Worm (Caenorhabditis elegans) whole organism, L4 larva: ENCODE results near the gene F47B8.14.

Source experiments
- Y105C5A.15 ChIP-seq: fragments of 200-800 bp; sonication (Bioruptor generic); IDR thresholded peaks from 2 replicates; pipeline ENCODE4 v1.3.6; 2022; ENCODE audit warnings: missing genetic modification characterization, missing compliant biosample characterization
- Y5F2A.4 ChIP-seq: fragments of 200-800 bp; sonication (Bioruptor generic); optimal IDR thresholded peaks from 2 replicates; lab custom pipeline; 2018; ENCODE audit warnings: mild to moderate bottlenecking, missing genetic modification characterization, missing compliant biosample characterization
- Y75B8A.6 ChIP-seq: fragments of 200-800 bp; sonication (Bioruptor generic); IDR thresholded peaks from 2 replicates; pipeline ENCODE4 v1.3.6; 2022; ENCODE audit warnings: missing genetic modification reagents, missing genetic modification characterization, missing compliant biosample characterization
- ZK337.2 ChIP-seq: fragments of 200-800 bp; sonication (Bioruptor generic); IDR thresholded peaks from 2 replicates; pipeline ENCODE4 v1.3.6; 2022; ENCODE audit warnings: missing genetic modification reagents, missing genetic modification characterization, missing compliant biosample characterization
- ZK546.5 ChIP-seq, 2 experiments: sonication (generic microtip); optimal IDR thresholded peaks; 2 replicates each; lab custom pipeline; 2017; ENCODE audit warnings: missing biosample characterization in 2 of 2, missing genetic modification characterization in 2 of 2
- aha-1 ChIP-seq: fragments of 150-350 bp; peaks from one replicate; lab custom pipeline; 2014; ENCODE audit warnings: missing biosample characterization, missing genetic modification characterization
- ceh-20 ChIP-seq: fragments of 200-800 bp; sonication (Bioruptor generic); IDR thresholded peaks from 2 replicates; pipeline ENCODE4 v1.3.6; 2022; ENCODE audit warnings: missing genetic modification reagents, missing genetic modification characterization, missing compliant biosample characterization
- ceh-44 ChIP-seq: fragments of 200-800 bp; sonication (Bioruptor generic); IDR thresholded peaks from 2 replicates; pipeline ENCODE4 v1.3.6; 2022; ENCODE audit warnings: missing genetic modification reagents, missing genetic modification characterization, missing compliant biosample characterization
- ces-1 ChIP-seq: fragments of 150-350 bp; sonication (generic microtip); optimal IDR thresholded peaks from 4 replicates; lab custom pipeline; 2014; ENCODE audit warnings: missing biosample characterization, missing genetic modification reagents, missing genetic modification characterization
- ctbp-1 ChIP-seq: fragments of 200-800 bp; sonication (Bioruptor generic); IDR thresholded peaks from 2 replicates; pipeline ENCODE4 v1.3.6; 2022; ENCODE audit warnings: missing genetic modification reagents, missing genetic modification characterization, missing compliant biosample characterization
- daf-16 ChIP-seq, 3 experiments: sonication (generic microtip); optimal IDR thresholded peaks; 2 replicates each; lab custom pipeline; 2016 to 2017; ENCODE audit warnings: missing genetic modification characterization in 3 of 3, missing genetic modification reagents in 3 of 3, mild to moderate bottlenecking in 2 of 3, missing compliant biosample characterization in 2 of 3, missing biosample characterization in 1 of 3, moderate library complexity in 1 of 3
- daf-19 ChIP-seq: fragments of 200-800 bp; sonication (Bioruptor generic); conservative IDR thresholded peaks from 2 replicates; pipeline ENCODE4 v1.3.6; 2022; ENCODE audit warnings: missing genetic modification characterization, missing compliant biosample characterization
- daf-8 ChIP-seq: fragments of 200-800 bp; sonication (Bioruptor generic); IDR thresholded peaks from 2 replicates; pipeline ENCODE4 v1.3.6; 2022; ENCODE audit warnings: missing genetic modification characterization, missing compliant biosample characterization
- dmd-6 ChIP-seq: fragments of 200-800 bp; sonication (Bioruptor generic); IDR thresholded peaks from 2 replicates; pipeline ENCODE4 v1.3.6; 2022; ENCODE audit warnings: missing genetic modification reagents, missing genetic modification characterization, missing compliant biosample characterization
- dmd-8 ChIP-seq: fragments of 200-800 bp; sonication (Bioruptor generic); IDR thresholded peaks from 2 replicates; pipeline ENCODE4 v1.3.6; 2022; ENCODE audit warnings: missing genetic modification characterization, missing compliant biosample characterization
- dpl-1 ChIP-seq: fragments of 150-350 bp; optimal IDR thresholded peaks from 2 replicates; lab custom pipeline; 2014; ENCODE audit warnings: missing biosample characterization, missing genetic modification reagents, missing genetic modification characterization
- fkh-10 ChIP-seq: fragments of 150-350 bp; optimal IDR thresholded peaks from 2 replicates; lab custom pipeline; 2014; ENCODE audit warnings: missing biosample characterization, missing genetic modification reagents, missing genetic modification characterization
- hif-1 ChIP-seq, 2 experiments: sonication (generic microtip); optimal IDR thresholded peaks; 2 replicates each; lab custom pipeline; 2016 to 2017; ENCODE audit warnings: missing compliant biosample characterization in 2 of 2, missing genetic modification characterization in 2 of 2, missing genetic modification reagents in 2 of 2, missing genotype in 2 of 2, mild to moderate bottlenecking in 1 of 2
- jun-1 ChIP-seq: fragments of 150-350 bp; optimal IDR thresholded peaks from 2 replicates; lab custom pipeline; 2014; ENCODE audit warnings: missing biosample characterization, missing genetic modification reagents, missing genetic modification characterization
- lin-1 ChIP-seq: fragments of 200-800 bp; sonication (Bioruptor generic); IDR thresholded peaks from 2 replicates; pipeline ENCODE4 v1.3.6; 2022; ENCODE audit warnings: missing genetic modification reagents, missing genetic modification characterization, missing compliant biosample characterization
- lin-15B ChIP-seq: fragments of 150-350 bp; sonication (generic microtip); optimal IDR thresholded peaks from 3 replicates; lab custom pipeline; 2014; ENCODE audit warnings: missing biosample characterization, missing genetic modification characterization
- lin-39 ChIP-seq: fragments of 150-350 bp; optimal IDR thresholded peaks from 2 replicates; lab custom pipeline; 2014; ENCODE audit warnings: missing biosample characterization, missing genetic modification reagents, missing genetic modification characterization
- lir-3 ChIP-seq: sonication (generic microtip); optimal IDR thresholded peaks from 2 replicates; lab custom pipeline; 2016; ENCODE audit warnings: mild to moderate bottlenecking, missing genetic modification characterization, missing compliant biosample characterization
- mes-2 ChIP-seq: sonication (generic microtip); optimal IDR thresholded peaks from 2 replicates; lab custom pipeline; 2016; ENCODE audit warnings: missing genotype, mild to moderate bottlenecking, missing genetic modification characterization, missing compliant biosample characterization; ENCODE audit not compliant: poor library complexity, severe bottlenecking
- mxl-2 ChIP-seq: fragments of 200-800 bp; sonication (Bioruptor generic); conservative IDR thresholded peaks from 2 replicates; pipeline ENCODE4 v1.3.6; 2022; ENCODE audit warnings: missing genetic modification reagents, missing genetic modification characterization, missing compliant biosample characterization
- nhr-10 ChIP-seq: fragments of 150-350 bp; optimal IDR thresholded peaks from 2 replicates; lab custom pipeline; 2014; ENCODE audit warnings: missing biosample characterization, missing genetic modification characterization
- nhr-111 ChIP-seq: fragments of 200-800 bp; sonication (Bioruptor generic); optimal IDR thresholded peaks from 2 replicates; lab custom pipeline; 2018; ENCODE audit warnings: mild to moderate bottlenecking, missing genetic modification characterization, missing compliant biosample characterization
- nhr-237 ChIP-seq: sonication (generic microtip); optimal IDR thresholded peaks from 2 replicates; lab custom pipeline; 2017; ENCODE audit warnings: missing biosample characterization, missing genetic modification characterization
- nhr-25 ChIP-seq: sonication (generic microtip); optimal IDR thresholded peaks from 2 replicates; lab custom pipeline; 2017; ENCODE audit warnings: missing genetic modification characterization, mild to moderate bottlenecking, missing compliant biosample characterization, antibody characterized with exemption, moderate library complexity, borderline replicate concordance; ENCODE audit not compliant: insufficient read depth
- nhr-42 ChIP-seq: fragments of 200-800 bp; sonication (Bioruptor generic); IDR thresholded peaks from 2 replicates; pipeline ENCODE4 v1.3.6; 2022; ENCODE audit warnings: missing genetic modification characterization, missing compliant biosample characterization
- nhr-76 ChIP-seq: fragments of 150-350 bp; optimal IDR thresholded peaks from 2 replicates; lab custom pipeline; 2014; ENCODE audit warnings: missing biosample characterization, missing genetic modification characterization
- pha-4 ChIP-seq, 2 experiments: fragments of 150-350 bp in 1 of 2; fragments of 200-800 bp in 1 of 2; sonication (Bioruptor generic) in 1 of 2; IDR thresholded peaks in 1 of 2; optimal IDR thresholded peaks in 1 of 2; 2 replicates each; pipeline versions ENCODE4 v1.3.6 to Lab custom; 2014 to 2022; ENCODE audit warnings: missing genetic modification characterization in 2 of 2, missing genetic modification reagents in 2 of 2, missing biosample characterization in 1 of 2, missing compliant biosample characterization in 1 of 2
- pqm-1 ChIP-seq: sonication (generic microtip); optimal IDR thresholded peaks from 2 replicates; lab custom pipeline; 2017; ENCODE audit warnings: missing biosample characterization, missing genetic modification characterization
- saeg-2 ChIP-seq: fragments of 200-800 bp; sonication (Bioruptor generic); IDR thresholded peaks from 2 replicates; pipeline ENCODE4 v1.3.6; 2022; ENCODE audit warnings: missing genetic modification reagents, missing genetic modification characterization, missing compliant biosample characterization
- skn-1 ChIP-seq: fragments of 150-350 bp; optimal IDR thresholded peaks from 2 replicates; lab custom pipeline; 2014; ENCODE audit warnings: missing biosample characterization, missing genetic modification characterization
- snpc-1.2 ChIP-seq: fragments of 200-800 bp; sonication (Bioruptor generic); IDR thresholded peaks from 2 replicates; pipeline ENCODE4 v1.3.6; 2022; ENCODE audit warnings: missing genetic modification reagents, missing genetic modification characterization, missing compliant biosample characterization
- tra-1 ChIP-seq: fragments of 200-800 bp; sonication (Bioruptor generic); IDR thresholded peaks from 2 replicates; pipeline ENCODE4 v1.3.6; 2022; ENCODE audit warnings: missing genetic modification reagents, missing genetic modification characterization, missing compliant biosample characterization
- unc-130 ChIP-seq: sonication (generic microtip); optimal IDR thresholded peaks from 2 replicates; lab custom pipeline; 2016; ENCODE audit warnings: missing genetic modification reagents, missing genetic modification characterization, missing compliant biosample characterization
- ztf-7 ChIP-seq: fragments of 150-350 bp; optimal IDR thresholded peaks from 2 replicates; lab custom pipeline; 2014; ENCODE audit warnings: missing biosample characterization, missing genetic modification characterization

F47B8.14 gene

ce11 chrV:14289363-14289762 lies 31.0 kb upstream of the F47B8.14 start, which contains the start of gene F14D7.1:
Gene F14D7.1 (minus strand): TSS chrV:14289463.
- TF ChIP-seq mes-2 (tag; lab: Kevin White, UChicago) (no peak), saeg-2 (no peak), hif-1 (tag; optimal IDR thresholded peaks at IDR 0.05; lab: Kevin White, UChicago) (no peak), nhr-76 (no peak), pqm-1 (tag; lab: Kevin White, UChicago) (no peak)
- TF ChIP-seq, all 104 proteins: peak for 0

- TF ChIP-seq nhr-237 (no peak), dmd-8 (GFP tag; lab: Robert Waterston, UW) (no peak), ZK337.2 (GFP tag; lab: Robert Waterston, UW) (no peak), ctbp-1 (GFP tag; lab: Robert Waterston, UW) (no peak), fkh-10 (no peak), nhr-111 (no peak), Y75B8A.6 (no peak), ceh-44 (no peak), ceh-20 (no peak), Y105C5A.15 (no peak), daf-19 (GFP tag; lab: Robert Waterston, UW) (no peak), ZK546.5 (tag; optimal IDR thresholded peaks at IDR 0.05; lab: Kevin White, UChicago) (no peak), daf-16 (GFP tag; optimal IDR thresholded peaks at IDR 0.05; lab: Kevin White, UChicago) (no peak), daf-16 (tag; optimal IDR thresholded peaks at IDR 0.05; lab: Kevin White, UChicago) (no peak), jun-1 (tag; lab: Kevin White, UChicago) (no peak)
These were observed 29.7 kb upstream of the F47B8.14 start, which contains the start of gene F14D7.18 for ce11 chrV:14290636-14291035. Gene F14D7.18 (minus strand): TSS chrV:14290736.

- TF ChIP-seq aha-1 (tag; lab: Kevin White, UChicago) (peak; percentile 4), nhr-10 (tag; lab: Kevin White, UChicago) (no peak), ztf-7 (tag; lab: Kevin White, UChicago) (no peak), pha-4 (GFP tag; IDR thresholded peaks at IDR 0.05; lab: Robert Waterston, UW) (no peak), pha-4 (tag; optimal IDR thresholded peaks at IDR 0.05; lab: Kevin White, UChicago) (no peak), Y105C5A.15 (no peak), daf-8 (no peak), lin-1 (GFP tag; lab: Robert Waterston, UW) (no peak)
These were observed 26.6 kb upstream of the F47B8.14 start, which contains the start of gene F14D7.2 for ce11 chrV:14293667-14294194. Gene F14D7.2 (minus strand): TSS chrV:14293717.

- no peak for TF ChIP-seq nhr-76
- TF ChIP-seq, all 104 proteins: peak for 0
These were observed 25.9 kb upstream of the F47B8.14 start, which contains the start of gene F14D7.9 for ce11 chrV:14294396-14294795. Gene F14D7.9 (plus strand): TSS chrV:14294696.

ce11 chrV:14296499-14296898 lies 23.8 kb upstream of the F47B8.14 start, which contains the start of gene F14D7.3:
Gene F14D7.3 (plus strand): TSS chrV:14296799.
- TF ChIP-seq lin-39 (tag; lab: Kevin White, UChicago): no peak
- TF ChIP-seq lin-15B (tag; lab: Kevin White, UChicago): no peak
- TF ChIP-seq nhr-25 (tag; lab: Kevin White, UChicago): no peak

- TF ChIP-seq dpl-1 (GFP tag; lab: Kevin White, UChicago) (no peak), nhr-10 (tag; lab: Kevin White, UChicago) (no peak), snpc-1.2 (GFP tag; lab: Robert Waterston, UW) (no peak), skn-1 (tag; lab: Kevin White, UChicago) (no peak), Y5F2A.4 (GFP tag; lab: Kevin White, UChicago) (no peak), tra-1 (no peak), mxl-2 (no peak), dmd-6 (GFP tag; lab: Robert Waterston, UW) (no peak), lir-3 (tag; lab: Kevin White, UChicago) (no peak), lin-39 (tag; lab: Kevin White, UChicago) (no peak), ces-1 (GFP tag; lab: Kevin White, UChicago) (no peak), unc-130 (GFP tag; lab: Kevin White, UChicago) (no peak), nhr-42 (GFP tag; lab: Robert Waterston, UW) (no peak)
These were observed 20.7 kb upstream of the F47B8.14 start, which contains the start of the genes spig-3 and F14D7.12 for ce11 chrV:14299569-14300064. Gene spig-3 (minus strand): TSS chrV:14299669. Gene F14D7.12 (plus strand): TSS chrV:14300014.
